Worm (Caenorhabditis elegans) whole organism, early embryonic: ENCODE data around the gene ssp-36.
"Not testable (repeated sequence)": the region's sequence is repeated elsewhere in the genome, so short reads cannot be mapped to it uniquely, and the experiment has no call there.

Experiments
- B0310.2 ChIP-seq: sonication (generic microtip); optimal IDR thresholded peaks from 2 replicates; lab custom pipeline; 2016; ENCODE audit warnings: mild to moderate bottlenecking, missing genetic modification characterization, missing compliant biosample characterization
- F13C5.2 ChIP-seq: sonication (generic microtip); optimal IDR thresholded peaks from 2 replicates; lab custom pipeline; 2017; ENCODE audit warnings: mild to moderate bottlenecking, missing genetic modification characterization, inconsistent platforms, missing compliant biosample characterization
- aly-1 ChIP-seq: sonication (generic microtip); optimal IDR thresholded peaks from 2 replicates; lab custom pipeline; 2016; ENCODE audit warnings: missing genetic modification characterization, missing compliant biosample characterization
- ama-1 ChIP-seq: fragments of 150-350 bp; optimal IDR thresholded peaks from 2 replicates; lab custom pipeline; 2014
- ceh-13 ChIP-seq: fragments of 200-800 bp; sonication (Bioruptor generic); optimal IDR thresholded peaks from 2 replicates; lab custom pipeline; 2018; ENCODE audit warnings: mild to moderate bottlenecking, missing genetic modification characterization, missing compliant biosample characterization
- ceh-36 ChIP-seq: sonication (generic microtip); optimal IDR thresholded peaks from 2 replicates; lab custom pipeline; 2016; ENCODE audit warnings: missing genetic modification characterization, inconsistent platforms, missing compliant biosample characterization
- ets-7 ChIP-seq: sonication (generic microtip); optimal IDR thresholded peaks from 2 replicates; lab custom pipeline; 2016; ENCODE audit warnings: missing genotype, missing genetic modification characterization, missing compliant biosample characterization
- flt-1 ChIP-seq: fragments of 200-800 bp; sonication (Bioruptor generic); IDR thresholded peaks from 2 replicates; pipeline ENCODE4 v1.3.6; 2022; ENCODE audit warnings: missing genetic modification characterization, missing compliant biosample characterization
- hmbx-1 ChIP-seq: sonication (generic microtip); optimal IDR thresholded peaks from 2 replicates; lab custom pipeline; 2016; ENCODE audit warnings: mild to moderate bottlenecking, missing genetic modification characterization, missing compliant biosample characterization
- hmg-4 ChIP-seq: fragments of 200-800 bp; sonication (Bioruptor generic); optimal IDR thresholded peaks from 2 replicates; lab custom pipeline; 2018; ENCODE audit warnings: mild to moderate bottlenecking, missing genetic modification characterization, missing compliant biosample characterization
- hnd-1 ChIP-seq: sonication (generic microtip); optimal IDR thresholded peaks from 2 replicates; lab custom pipeline; 2016; ENCODE audit warnings: missing genetic modification characterization, missing compliant biosample characterization
- pes-1 ChIP-seq: fragments of 200-800 bp; sonication (Bioruptor generic); IDR thresholded peaks from 2 replicates; pipeline ENCODE4 v1.3.6; 2022; ENCODE audit warnings: missing genetic modification reagents, missing genetic modification characterization, missing compliant biosample characterization
- scrt-1 ChIP-seq: fragments of 200-800 bp; sonication (Bioruptor generic); IDR thresholded peaks from 2 replicates; pipeline ENCODE4 v1.3.6; 2022; ENCODE audit warnings: missing genetic modification characterization, missing compliant biosample characterization
- sea-1 ChIP-seq: fragments of 200-800 bp; sonication (Bioruptor generic); conservative IDR thresholded peaks from 2 replicates; pipeline ENCODE4 v1.3.6; 2022; ENCODE audit warnings: missing genetic modification characterization, missing compliant biosample characterization
- tbx-11 ChIP-seq: fragments of 200-800 bp; sonication (Bioruptor generic); IDR thresholded peaks from 2 replicates; pipeline ENCODE4 v1.3.6; 2022; ENCODE audit warnings: missing genetic modification characterization, missing compliant biosample characterization
- tbx-37 ChIP-seq: fragments of 200-800 bp; sonication (Bioruptor generic); conservative IDR thresholded peaks from 2 replicates; pipeline ENCODE4 v1.3.6; 2022; ENCODE audit warnings: missing genetic modification reagents, missing genetic modification characterization, missing compliant biosample characterization
- tra-4 ChIP-seq: sonication (generic microtip); optimal IDR thresholded peaks from 2 replicates; lab custom pipeline; 2017; ENCODE audit warnings: missing genetic modification characterization, missing compliant biosample characterization

Gene ssp-36

ce11 chrIV:9748342-9748741 is 17.8 kb downstream of the ssp-36 start, which contains the start of gene C28D4.8:
Gene C28D4.8 (minus strand): TSS chrIV:9748442.
- no peak for TF ChIP-seq tbx-11 (GFP tag; lab: Robert Waterston, UW)
- TF ChIP-seq ets-7 (tag; lab: Kevin White, UChicago) = no peak
- TF ChIP-seq hmg-4 = no peak
- TF ChIP-seq ceh-36 (tag; lab: Kevin White, UChicago) = no peak
- TF ChIP-seq aly-1 (tag; lab: Kevin White, UChicago) = no peak
- no peak for TF ChIP-seq ama-1 (lab: Kevin White, UChicago)
- no peak for TF ChIP-seq hnd-1 (tag; lab: Kevin White, UChicago)
- no peak for TF ChIP-seq ceh-13
- TF ChIP-seq flt-1 (GFP tag; lab: Robert Waterston, UW) = no peak
- no peak for TF ChIP-seq tbx-37 (GFP tag; lab: Robert Waterston, UW)
- TF ChIP-seq scrt-1 = no peak
- TF ChIP-seq hmbx-1 (tag; lab: Kevin White, UChicago) = no peak
- TF ChIP-seq tra-4 (tag; lab: Kevin White, UChicago) = no peak
- no peak for TF ChIP-seq F13C5.2 (tag; lab: Kevin White, UChicago)
- no peak for TF ChIP-seq sea-1 (GFP tag; lab: Robert Waterston, UW)
- no peak for TF ChIP-seq B0310.2 (tag; lab: Kevin White, UChicago)
- no peak for TF ChIP-seq pes-1

DNA sequence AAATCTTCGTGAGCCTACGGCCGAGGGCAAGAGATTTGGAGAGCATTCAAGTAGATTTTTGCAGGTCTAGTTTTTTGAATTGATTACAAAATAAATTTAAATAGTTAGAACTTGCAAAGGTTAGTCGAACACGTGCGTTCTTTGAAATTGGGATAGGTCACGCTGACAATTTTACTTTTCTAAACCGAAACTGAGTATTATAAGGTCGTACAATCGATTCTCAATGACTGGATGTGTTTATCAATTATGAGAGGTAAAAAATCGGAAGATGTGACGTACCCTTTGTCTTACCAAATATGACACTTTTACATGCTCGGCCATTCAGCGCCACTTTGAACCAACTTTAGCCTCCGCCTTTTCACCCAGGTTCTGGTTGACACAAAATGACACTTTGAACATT is 19.4 kb downstream of the ssp-36 start, which contains the start of gene C28D4.5:
Gene C28D4.5, minus strand, starts transcription at position 101 of the 400 bp plus-strand sequence.
- no peak for TF ChIP-seq tbx-37 (GFP tag; lab: Robert Waterston, UW)
- no peak for TF ChIP-seq hmbx-1 (tag; lab: Kevin White, UChicago)
- TF ChIP-seq ceh-13 = no peak
- no peak for TF ChIP-seq B0310.2 (tag; lab: Kevin White, UChicago)
- TF ChIP-seq tbx-11 (GFP tag; lab: Robert Waterston, UW) = no peak
- TF ChIP-seq pes-1 = no peak
- TF ChIP-seq F13C5.2 (tag; lab: Kevin White, UChicago) = no peak
- TF ChIP-seq flt-1 (GFP tag; lab: Robert Waterston, UW) = no peak
- TF ChIP-seq hmg-4 = no peak
- no peak for TF ChIP-seq sea-1 (GFP tag; lab: Robert Waterston, UW)
- TF ChIP-seq tra-4 (tag; lab: Kevin White, UChicago) = no peak
- no peak for TF ChIP-seq ama-1 (lab: Kevin White, UChicago)
- no peak for TF ChIP-seq scrt-1
- no peak for TF ChIP-seq hnd-1 (tag; lab: Kevin White, UChicago)

DNA sequence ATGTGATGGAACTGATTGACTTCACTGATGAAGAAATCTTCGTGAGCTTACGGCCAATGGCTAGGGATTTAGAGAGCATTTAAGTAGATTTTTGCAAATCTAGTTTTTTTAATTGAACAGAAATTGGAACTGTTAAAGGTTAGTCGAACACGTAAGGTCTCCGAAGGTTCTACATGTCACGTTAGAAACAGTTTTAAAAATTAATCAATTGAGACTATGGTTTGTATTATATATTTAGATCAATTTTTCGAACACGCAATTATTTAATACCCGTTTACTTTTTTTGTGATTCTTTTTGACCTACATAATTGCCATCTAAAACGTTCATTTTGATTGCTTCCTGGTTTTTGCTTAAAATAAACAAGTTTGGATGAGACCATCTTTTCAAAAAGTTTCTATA is 21.2 kb downstream of the ssp-36 start, which contains the start of gene C28D4.4:
Gene C28D4.4, minus strand, starts transcription at position 101 of the 400 bp plus-strand sequence.
- TF ChIP-seq sea-1 (GFP tag; lab: Robert Waterston, UW) (no peak), ceh-13 (no peak), tra-4 (tag; lab: Kevin White, UChicago) (no peak), scrt-1 (no peak), hnd-1 (tag; lab: Kevin White, UChicago) (no peak), ets-7 (tag; lab: Kevin White, UChicago) (no peak), tbx-37 (GFP tag; lab: Robert Waterston, UW) (no peak), ceh-36 (tag; lab: Kevin White, UChicago) (no peak), F13C5.2 (tag; lab: Kevin White, UChicago) (no peak), B0310.2 (tag; lab: Kevin White, UChicago) (no peak), hmbx-1 (tag; lab: Kevin White, UChicago) (no peak), ama-1 (lab: Kevin White, UChicago) (no peak), flt-1 (GFP tag; lab: Robert Waterston, UW) (no peak), tbx-11 (GFP tag; lab: Robert Waterston, UW) (no peak), pes-1 (no peak), hmg-4 (no peak), aly-1 (tag; lab: Kevin White, UChicago) (no peak)

DNA sequence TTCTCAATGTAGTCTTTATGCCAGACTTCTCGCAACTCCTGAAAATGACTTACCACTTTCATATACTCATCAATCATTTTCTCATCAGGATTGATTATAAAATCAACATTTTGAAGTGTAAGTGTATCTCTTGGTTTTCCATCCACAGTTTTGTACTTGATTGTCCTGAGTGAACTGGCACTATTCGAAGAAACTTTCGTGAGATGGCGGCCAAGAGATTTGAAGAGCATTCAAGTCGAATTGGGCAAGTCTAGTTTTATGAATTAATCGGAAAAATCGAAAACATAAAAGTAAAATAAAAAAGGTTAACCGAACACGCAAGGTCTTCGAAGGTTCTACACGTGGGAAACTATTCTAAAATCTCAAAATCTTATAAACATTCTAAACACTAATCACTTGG is 23.3 kb downstream of the ssp-36 start, which contains the start of gene C28D4.7:
Gene C28D4.7, minus strand, starts transcription at position 265 of the 400 bp plus-strand sequence.
- TF ChIP-seq tbx-11 (GFP tag; lab: Robert Waterston, UW) = no peak
- TF ChIP-seq ets-7 (tag; lab: Kevin White, UChicago) = no peak
- TF ChIP-seq ama-1 (lab: Kevin White, UChicago) = no peak
- TF ChIP-seq pes-1 = no peak

ce11 chrIV:9740851-9741549 is 25.1 kb downstream of the ssp-36 start, which contains the start of gene gln-6:
Gene gln-6 (minus strand): TSS chrIV:9740901.
- not testable (repeated sequence) for TF ChIP-seq flt-1 (GFP tag; lab: Robert Waterston, UW); ceh-13; scrt-1

ce11 chrIV:9739001-9739400 is 27.1 kb downstream of the ssp-36 start:
- TF ChIP-seq hmbx-1 (tag; lab: Kevin White, UChicago) = no peak
- TF ChIP-seq F13C5.2 (tag; lab: Kevin White, UChicago) = no peak
- TF ChIP-seq flt-1 (GFP tag; lab: Robert Waterston, UW) = no peak
- TF ChIP-seq sea-1 (GFP tag; lab: Robert Waterston, UW) = no peak
- TF ChIP-seq ama-1 (lab: Kevin White, UChicago) = no peak
- no peak for TF ChIP-seq scrt-1
- TF ChIP-seq tbx-11 (GFP tag; lab: Robert Waterston, UW) = no peak
- TF ChIP-seq tra-4 (tag; lab: Kevin White, UChicago) = no peak
- TF ChIP-seq pes-1 = no peak
- TF ChIP-seq B0310.2 (tag; lab: Kevin White, UChicago) = no peak
- TF ChIP-seq hmg-4 = no peak
- no peak for TF ChIP-seq ets-7 (tag; lab: Kevin White, UChicago)

DNA sequence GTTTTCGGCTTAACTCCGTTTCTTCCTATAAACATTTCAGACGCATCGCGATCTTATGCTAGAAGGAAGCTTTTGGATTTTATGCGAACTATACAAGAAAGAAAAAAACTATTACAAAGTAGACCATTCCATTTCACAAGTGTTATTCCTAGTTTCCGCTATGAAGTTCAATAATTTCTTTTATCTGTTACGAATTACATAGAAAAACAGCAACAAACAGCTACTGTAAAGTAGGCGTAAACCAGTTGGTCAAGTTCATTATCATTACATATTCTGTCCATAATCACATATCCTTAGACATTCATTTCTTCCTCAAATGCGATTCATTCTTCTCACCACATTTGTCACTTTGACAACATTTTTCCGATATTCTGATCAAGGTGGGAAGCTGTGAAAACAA is 28.0 kb downstream of the ssp-36 start, which contains the start of gene C28D4.10:
Gene C28D4.10, plus strand, starts transcription at position 301 of the 400 bp plus-strand sequence.
- no peak for TF ChIP-seq ets-7 (tag; lab: Kevin White, UChicago)
- TF ChIP-seq aly-1 (tag; lab: Kevin White, UChicago) = no peak
- no peak for TF ChIP-seq sea-1 (GFP tag; lab: Robert Waterston, UW)
- TF ChIP-seq hnd-1 (tag; lab: Kevin White, UChicago) = no peak
- no peak for TF ChIP-seq hmbx-1 (tag; lab: Kevin White, UChicago)
